Worm (Caenorhabditis elegans) whole organism, young adult: ENCODE measurements around the gene dsc-4.

ENCODE experiments used
- B0019.2 ChIP-seq: fragments of 200-800 bp; sonication (Bioruptor generic); conservative IDR thresholded peaks from 2 replicates; pipeline ENCODE4 v1.3.6; 2022; ENCODE audit warnings: missing genetic modification reagents, missing genetic modification characterization, missing compliant biosample characterization
- C17E4.6 ChIP-seq: fragments of 200-800 bp; sonication (Bioruptor generic); IDR thresholded peaks from 2 replicates; pipeline ENCODE4 v1.3.6; 2022; ENCODE audit warnings: missing genetic modification reagents, missing genetic modification characterization, missing compliant biosample characterization
- F23B12.7 ChIP-seq: sonication (generic microtip); optimal IDR thresholded peaks from 2 replicates; lab custom pipeline; 2017; ENCODE audit warnings: missing genetic modification characterization, mild to moderate bottlenecking, missing compliant biosample characterization, antibody characterized with exemption, moderate library complexity; ENCODE audit not compliant: insufficient read depth
- F37B4.10 ChIP-seq: fragments of 200-800 bp; sonication (Bioruptor generic); IDR thresholded peaks from 2 replicates; pipeline ENCODE4 v1.3.6; 2022; ENCODE audit warnings: missing genetic modification characterization, missing compliant biosample characterization
- F52B5.7 ChIP-seq: sonication (generic microtip); optimal IDR thresholded peaks from 2 replicates; lab custom pipeline; 2016; ENCODE audit warnings: mild to moderate bottlenecking, missing genetic modification characterization, missing compliant biosample characterization
- F57A8.1 ChIP-seq: fragments of 200-800 bp; sonication (Bioruptor generic); optimal IDR thresholded peaks from 2 replicates; lab custom pipeline; 2018; ENCODE audit warnings: mild to moderate bottlenecking, missing genetic modification characterization, moderate library complexity, missing compliant biosample characterization
- K12H6.12 ChIP-seq: fragments of 200-800 bp; sonication (Bioruptor generic); optimal IDR thresholded peaks from 2 replicates; lab custom pipeline; 2018; ENCODE audit warnings: mild to moderate bottlenecking, missing genetic modification characterization, missing compliant biosample characterization
- Y53F4B.3 ChIP-seq: fragments of 200-800 bp; sonication (Bioruptor generic); IDR thresholded peaks from 2 replicates; pipeline ENCODE4 v1.3.6; 2022; ENCODE audit warnings: missing genetic modification reagents, missing genetic modification characterization, missing compliant biosample characterization
- Y53G8AR.9 ChIP-seq: fragments of 200-800 bp; sonication (Bioruptor generic); conservative IDR thresholded peaks from 2 replicates; pipeline ENCODE4 v1.3.6; 2022; ENCODE audit warnings: missing genetic modification reagents, missing genetic modification characterization, missing compliant biosample characterization
- ama-1 ChIP-seq, 3 experiments: fragments of 150-350 bp in 1 of 3; sonication (generic microtip) in 2 of 3; optimal IDR thresholded peaks; 2 replicates each; lab custom pipeline; 2014 to 2018; ENCODE audit warnings: missing biosample characterization in 2 of 3, missing genetic modification characterization in 2 of 3, missing genetic modification reagents in 2 of 3
- aptf-3 ChIP-seq: fragments of 200-800 bp; sonication (Bioruptor generic); IDR thresholded peaks from 2 replicates; pipeline ENCODE4 v1.3.6; 2022; ENCODE audit warnings: missing genetic modification characterization, missing compliant biosample characterization
- atf-7 ChIP-seq: sonication (generic microtip); optimal IDR thresholded peaks from 2 replicates; lab custom pipeline; 2017; ENCODE audit warnings: mild to moderate bottlenecking, missing genetic modification characterization, missing compliant biosample characterization
- athp-1 ChIP-seq: sonication (generic microtip); optimal IDR thresholded peaks from 2 replicates; lab custom pipeline; 2017; ENCODE audit warnings: mild to moderate bottlenecking, missing genetic modification characterization, missing compliant biosample characterization
- attf-3 ChIP-seq: fragments of 200-800 bp; sonication (Bioruptor generic); conservative IDR thresholded peaks from 2 replicates; pipeline ENCODE4 v1.3.6; 2022; ENCODE audit warnings: missing genetic modification reagents, missing genetic modification characterization, missing compliant biosample characterization
- attf-6 ChIP-seq: fragments of 200-800 bp; sonication (Bioruptor generic); IDR thresholded peaks from 2 replicates; pipeline ENCODE4 v1.3.6; 2022; ENCODE audit warnings: missing genetic modification reagents, missing genetic modification characterization, missing compliant biosample characterization
- cebp-2 ChIP-seq: fragments of 200-800 bp; sonication (Bioruptor generic); IDR thresholded peaks from 2 replicates; pipeline ENCODE4 v1.3.6; 2022; ENCODE audit warnings: missing genetic modification characterization, missing compliant biosample characterization
- ceh-100 ChIP-seq: fragments of 200-800 bp; sonication (Bioruptor generic); IDR thresholded peaks from 2 replicates; pipeline ENCODE4 v1.3.6; 2022; ENCODE audit warnings: missing genetic modification reagents, missing genetic modification characterization, missing compliant biosample characterization
- ceh-27 ChIP-seq: fragments of 200-800 bp; sonication (Bioruptor generic); optimal IDR thresholded peaks from 2 replicates; lab custom pipeline; 2018; ENCODE audit warnings: mild to moderate bottlenecking, missing genetic modification characterization, moderate library complexity, missing compliant biosample characterization
- ceh-79 ChIP-seq: sonication (generic microtip); optimal IDR thresholded peaks from 2 replicates; lab custom pipeline; 2017; ENCODE audit warnings: mild to moderate bottlenecking, missing genetic modification characterization, missing compliant biosample characterization
- die-1 ChIP-seq: sonication (generic microtip); optimal IDR thresholded peaks from 2 replicates; lab custom pipeline; 2016; ENCODE audit warnings: missing genotype, mild to moderate bottlenecking, missing genetic modification characterization, missing compliant biosample characterization
- dpff-1 ChIP-seq: sonication (generic microtip); optimal IDR thresholded peaks from 2 replicates; lab custom pipeline; 2017; ENCODE audit warnings: mild to moderate bottlenecking, missing genetic modification characterization, missing compliant biosample characterization
- dpl-1 ChIP-seq: fragments of 150-350 bp; optimal IDR thresholded peaks from 2 replicates; lab custom pipeline; 2014; ENCODE audit warnings: missing biosample characterization, missing genetic modification reagents, missing genetic modification characterization
- egrh-3 ChIP-seq: fragments of 200-800 bp; sonication (Bioruptor generic); IDR thresholded peaks from 2 replicates; pipeline ENCODE4 v1.3.6; 2022; ENCODE audit warnings: missing genetic modification reagents, missing genetic modification characterization, missing compliant biosample characterization
- ekl-4 ChIP-seq: fragments of 200-800 bp; sonication (Bioruptor generic); IDR thresholded peaks from 2 replicates; pipeline ENCODE4 v1.3.6; 2022; ENCODE audit warnings: missing genetic modification reagents, missing genetic modification characterization, missing compliant biosample characterization
- him-1 ChIP-seq: sonication (generic microtip); optimal IDR thresholded peaks from 2 replicates; lab custom pipeline; 2016; ENCODE audit warnings: missing genotype, missing genetic modification reagents, missing genetic modification characterization, missing compliant biosample characterization
- hmg-1.2 ChIP-seq: fragments of 200-800 bp; sonication (Bioruptor generic); IDR thresholded peaks from 2 replicates; pipeline ENCODE4 v1.3.6; 2022; ENCODE audit warnings: missing genetic modification reagents, missing genetic modification characterization, missing compliant biosample characterization
- let-526 ChIP-seq: fragments of 200-800 bp; sonication (Bioruptor generic); IDR thresholded peaks from 2 replicates; pipeline ENCODE4 v1.3.6; 2022; ENCODE audit warnings: missing genetic modification reagents, missing genetic modification characterization, missing compliant biosample characterization
- let-607 ChIP-seq, 2 experiments: fragments of 200-800 bp in 1 of 2; sonication (Bioruptor generic) in 1 of 2; sonication (generic microtip) in 1 of 2; optimal IDR thresholded peaks; 2 replicates each; lab custom pipeline; 2016 to 2018; ENCODE audit warnings: mild to moderate bottlenecking in 2 of 2, missing compliant biosample characterization in 2 of 2, missing genetic modification characterization in 2 of 2, moderate library complexity in 2 of 2, missing genotype in 1 of 2
- lin-26 ChIP-seq: fragments of 200-800 bp; sonication (Bioruptor generic); IDR thresholded peaks from 2 replicates; pipeline ENCODE4 v1.3.6; 2022; ENCODE audit warnings: missing genetic modification reagents, missing genetic modification characterization, missing compliant biosample characterization
- madf-3 ChIP-seq: fragments of 200-800 bp; sonication (Bioruptor generic); IDR thresholded peaks from 2 replicates; pipeline ENCODE4 v1.3.6; 2022; ENCODE audit warnings: missing genetic modification reagents, missing genetic modification characterization, missing compliant biosample characterization
- mcd-1 ChIP-seq: fragments of 200-800 bp; sonication (Bioruptor generic); IDR thresholded peaks from 2 replicates; pipeline ENCODE4 v1.3.6; 2022; ENCODE audit warnings: missing genetic modification reagents, missing genetic modification characterization, missing compliant biosample characterization
- mxl-1 ChIP-seq: sonication (generic microtip); optimal IDR thresholded peaks from 2 replicates; lab custom pipeline; 2016; ENCODE audit warnings: missing genetic modification characterization, missing compliant biosample characterization
- nfya-2 ChIP-seq: fragments of 200-800 bp; sonication (Bioruptor generic); IDR thresholded peaks from 2 replicates; pipeline ENCODE4 v1.3.6; 2022; ENCODE audit warnings: missing genetic modification reagents, missing genetic modification characterization, missing compliant biosample characterization
- nfyb-1 ChIP-seq: fragments of 200-800 bp; sonication (Bioruptor generic); IDR thresholded peaks from 2 replicates; pipeline ENCODE4 v1.3.6; 2022; ENCODE audit warnings: missing genetic modification reagents, missing genetic modification characterization, missing compliant biosample characterization
- nhr-120 ChIP-seq: fragments of 200-800 bp; sonication (Bioruptor generic); IDR thresholded peaks from 2 replicates; pipeline ENCODE4 v1.3.6; 2022; ENCODE audit warnings: missing genetic modification characterization, missing compliant biosample characterization
- nhr-27 ChIP-seq: fragments of 200-800 bp; sonication (Bioruptor generic); optimal IDR thresholded peaks from 2 replicates; lab custom pipeline; 2018; ENCODE audit warnings: mild to moderate bottlenecking, missing genetic modification characterization, moderate library complexity, missing compliant biosample characterization
- nhr-90 ChIP-seq: sonication (generic microtip); optimal IDR thresholded peaks from 2 replicates; lab custom pipeline; 2016; ENCODE audit warnings: missing genotype, mild to moderate bottlenecking, missing genetic modification characterization, missing compliant biosample characterization
- rpc-1 ChIP-seq, 2 experiments: fragments of 150-350 bp in 1 of 2; sonication (generic microtip) in 1 of 2; optimal IDR thresholded peaks; 2 replicates each; lab custom pipeline; 2014 to 2018; ENCODE audit warnings: missing biosample characterization in 1 of 2, missing genetic modification characterization in 1 of 2, missing genetic modification reagents in 1 of 2, missing genotype in 1 of 2
- snpc-1.3 ChIP-seq: sonication (generic microtip); optimal IDR thresholded peaks from 2 replicates; lab custom pipeline; 2017; ENCODE audit warnings: missing genetic modification characterization, mild to moderate bottlenecking, missing compliant biosample characterization, antibody characterized with exemption, moderate library complexity, missing genotype, missing genetic modification reagents; ENCODE audit not compliant: insufficient read depth
- somi-1 ChIP-seq: fragments of 200-800 bp; sonication (Bioruptor generic); optimal IDR thresholded peaks from 2 replicates; lab custom pipeline; 2018; ENCODE audit warnings: mild to moderate bottlenecking, missing genetic modification characterization, missing compliant biosample characterization
- tbp1 ChIP-seq: fragments of 200-800 bp; sonication (Bioruptor generic); optimal IDR thresholded peaks from 2 replicates; lab custom pipeline; 2018; ENCODE audit warnings: mild to moderate bottlenecking, missing genetic modification characterization, missing compliant biosample characterization
- unc-62 ChIP-seq: fragments of 150-350 bp; optimal IDR thresholded peaks from 2 replicates; lab custom pipeline; 2014; ENCODE audit warnings: missing biosample characterization, missing genetic modification reagents, missing genetic modification characterization
- zim-3 ChIP-seq: sonication (generic microtip); optimal IDR thresholded peaks from 2 replicates; lab custom pipeline; 2017; ENCODE audit warnings: mild to moderate bottlenecking, missing genetic modification characterization, moderate library complexity, missing compliant biosample characterization
- ztf-6 ChIP-seq: fragments of 200-800 bp; sonication (Bioruptor generic); IDR thresholded peaks from 2 replicates; pipeline ENCODE4 v1.3.6; 2022; ENCODE audit warnings: missing genetic modification reagents, missing genetic modification characterization, missing compliant biosample characterization

Gene dsc-4

DNA sequence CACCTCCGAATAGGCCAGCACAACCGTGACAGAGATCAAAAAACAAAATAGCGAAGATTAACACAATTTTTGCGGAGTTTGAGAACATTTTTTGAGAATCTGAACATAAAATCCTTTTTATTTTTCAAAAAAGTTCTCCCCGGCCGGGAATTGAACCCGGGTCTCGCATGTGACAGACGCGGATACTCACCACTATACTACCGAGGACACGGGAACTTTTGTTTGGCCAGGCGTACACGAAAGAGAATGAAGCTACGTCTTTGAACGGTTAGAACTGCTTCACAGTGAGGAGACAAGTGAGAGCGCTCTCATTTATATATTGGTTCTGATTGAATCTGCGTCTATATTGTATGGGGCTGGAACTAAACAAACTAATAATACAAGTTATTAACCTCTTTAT, 2.2 kb upstream of the dsc-4 start, which contains the start of gene grl-26 (continued):
- peak; percentile 90 for TF ChIP-seq lin-26 (GFP tag; lab: Robert Waterston, UW)
- peak; percentile 6 to 25 for TF ChIP-seq let-607 (tag; optimal IDR thresholded peaks at IDR 0.05; lab: Kevin White, UChicago)
- peak; percentile 41; the same call in 1 of the 2 replicates for TF ChIP-seq ceh-100 (GFP tag; lab: Robert Waterston, UW)
- peak; percentile 58 for TF ChIP-seq somi-1 (GFP tag; lab: Kevin White, UChicago)
- TF ChIP-seq F52B5.7 = peak; percentile 33
- peak; percentile 98 for TF ChIP-seq tbp1 (GFP tag; lab: Kevin White, UChicago)
- TF ChIP-seq mxl-1 = peak; percentile 57
- TF ChIP-seq ekl-4 (GFP tag; lab: Robert Waterston, UW) = peak; percentile 65; the same call in 1 of the 2 replicates
- peak; percentile 48 for TF ChIP-seq egrh-3 (GFP tag; lab: Robert Waterston, UW)
- TF ChIP-seq zim-3 (tag; lab: Kevin White, UChicago) = peak; percentile 89
- TF ChIP-seq attf-3 (GFP tag; lab: Robert Waterston, UW) = 0 out of 2 replicates have a peak, but pooled peaks have one; percentile 22
- TF ChIP-seq madf-3 (GFP tag; lab: Robert Waterston, UW) = no peak
- peak; percentile 54 for TF ChIP-seq athp-1 (tag; lab: Kevin White, UChicago)
- peak; percentile 89 for TF ChIP-seq him-1 (tag; lab: Kevin White, UChicago)
- TF ChIP-seq hmg-1.2 (GFP tag; lab: Robert Waterston, UW) = peak; percentile 71
- TF ChIP-seq ceh-79 (tag; lab: Kevin White, UChicago) = peak; percentile 64
- no peak for TF ChIP-seq F57A8.1 (GFP tag; lab: Kevin White, UChicago)
- peak; percentile 36 for TF ChIP-seq K12H6.12
- 0 out of 2 replicates have a peak, but pooled peaks have one; percentile 86 for TF ChIP-seq F37B4.10 (GFP tag; lab: Robert Waterston, UW)
- peak; percentile 28 for TF ChIP-seq ceh-27 (GFP tag; lab: Kevin White, UChicago)
- TF ChIP-seq nfyb-1 (GFP tag; lab: Robert Waterston, UW) = peak; percentile 55; the same call in 1 of the 2 replicates
- no peak for TF ChIP-seq nhr-27 (tag; lab: Kevin White, UChicago)
- peak; percentile 1 for TF ChIP-seq atf-7
- no peak for TF ChIP-seq B0019.2 (GFP tag; lab: Robert Waterston, UW)
- TF ChIP-seq dpl-1 = no peak
- TF ChIP-seq aptf-3 (GFP tag; lab: Robert Waterston, UW) = no peak
- TF ChIP-seq nhr-120 = 0 out of 2 replicates have a peak, but pooled peaks have one; percentile 15
- TF ChIP-seq nfya-2 (GFP tag; lab: Robert Waterston, UW) = no peak
- TF ChIP-seq Y53F4B.3 (GFP tag; lab: Robert Waterston, UW) = 0 out of 2 replicates have a peak, but pooled peaks have one; percentile 12
- TF ChIP-seq rpc-1 (optimal IDR thresholded peaks at IDR 0.05; lab: Kevin White, UChicago) = peak; percentile 93
- TF ChIP-seq rpc-1 (tag; optimal IDR thresholded peaks at IDR 0.05; lab: Kevin White, UChicago) = peak; percentile 96

DNA sequence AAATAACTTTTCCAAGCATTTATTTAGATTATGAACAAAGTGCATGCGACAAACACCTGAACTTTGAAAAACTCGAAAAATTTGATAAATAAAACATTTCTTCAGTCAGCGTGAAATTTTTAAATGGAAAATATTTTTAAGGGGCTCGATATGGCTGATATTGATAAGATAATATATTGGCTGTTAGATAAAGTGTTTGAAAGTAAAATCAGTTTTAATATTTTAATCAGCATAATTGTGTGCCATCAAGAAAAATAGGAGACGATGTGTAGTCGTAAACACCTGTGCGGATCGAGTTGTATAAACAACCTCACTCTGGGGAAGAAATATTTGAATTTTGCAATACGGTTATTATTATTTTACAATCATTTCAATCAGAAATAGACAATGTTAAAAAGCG, 690 bp downstream of the dsc-4 start:
- TF ChIP-seq unc-62 (no peak), ekl-4 (GFP tag; lab: Robert Waterston, UW) (no peak), snpc-1.3 (no peak), let-607 (tag; optimal IDR thresholded peaks at IDR 0.05; lab: Kevin White, UChicago) (no peak), Y53G8AR.9 (GFP tag; lab: Robert Waterston, UW) (no peak), ama-1 (optimal IDR thresholded peaks at IDR 0.05; lab: Kevin White, UChicago) (no peak), ama-1 (GFP tag; optimal IDR thresholded peaks at IDR 0.05; lab: Kevin White, UChicago) (no peak), dpff-1 (tag; lab: Kevin White, UChicago) (no peak), nhr-90 (no peak), cebp-2 (GFP tag; lab: Robert Waterston, UW) (no peak), mcd-1 (GFP tag; lab: Robert Waterston, UW) (no peak), let-526 (no peak), C17E4.6 (GFP tag; lab: Robert Waterston, UW) (no peak), F23B12.7 (tag; lab: Kevin White, UChicago) (no peak), ztf-6 (GFP tag; lab: Robert Waterston, UW) (no peak), attf-6 (GFP tag; lab: Robert Waterston, UW) (no peak), die-1 (tag; lab: Kevin White, UChicago) (no peak)
